Worm (Caenorhabditis elegans) whole organism, L4 larva: ENCODE data around the gene tomm-70.

Experiments
- D1046.2 ChIP-seq: fragments of 200-800 bp; sonication (Bioruptor generic); IDR thresholded peaks from 2 replicates; pipeline ENCODE4 v1.3.6; 2022; ENCODE audit warnings: missing genetic modification characterization, missing compliant biosample characterization
- F10B5.3 ChIP-seq: sonication (generic microtip); optimal IDR thresholded peaks from 2 replicates; lab custom pipeline; 2016; ENCODE audit warnings: mild to moderate bottlenecking, missing genetic modification characterization, missing compliant biosample characterization
- F49E8.2 ChIP-seq: sonication (generic microtip); optimal IDR thresholded peaks from 2 replicates; lab custom pipeline; 2016; ENCODE audit warnings: missing compliant biosample characterization, mild to moderate bottlenecking, missing genetic modification characterization, borderline replicate concordance
- T20F7.1 ChIP-seq: fragments of 200-800 bp; sonication (Bioruptor generic); optimal IDR thresholded peaks from 2 replicates; lab custom pipeline; 2018; ENCODE audit warnings: mild to moderate bottlenecking, missing genetic modification characterization, missing compliant biosample characterization
- Y48G9A.11 ChIP-seq: fragments of 200-800 bp; sonication (Bioruptor generic); IDR thresholded peaks from 2 replicates; pipeline ENCODE4 v1.3.6; 2022; ENCODE audit warnings: missing genetic modification reagents, missing genetic modification characterization, missing compliant biosample characterization
- Y5F2A.4 ChIP-seq: fragments of 200-800 bp; sonication (Bioruptor generic); optimal IDR thresholded peaks from 2 replicates; lab custom pipeline; 2018; ENCODE audit warnings: mild to moderate bottlenecking, missing genetic modification characterization, missing compliant biosample characterization
- aha-1 ChIP-seq: fragments of 150-350 bp; peaks from one replicate; lab custom pipeline; 2014; ENCODE audit warnings: missing biosample characterization, missing genetic modification characterization
- ama-1 ChIP-seq: fragments of 150-350 bp; optimal IDR thresholded peaks from 2 replicates; lab custom pipeline; 2014; ENCODE audit warnings: inconsistent platforms, mixed read lengths
- attf-4 ChIP-seq: sonication (generic microtip); optimal IDR thresholded peaks from 3 replicates; lab custom pipeline; 2017; ENCODE audit warnings: missing biosample characterization, missing genetic modification characterization
- ceh-20 ChIP-seq: fragments of 200-800 bp; sonication (Bioruptor generic); IDR thresholded peaks from 2 replicates; pipeline ENCODE4 v1.3.6; 2022; ENCODE audit warnings: missing genetic modification reagents, missing genetic modification characterization, missing compliant biosample characterization
- ceh-28 ChIP-seq: fragments of 150-350 bp; optimal IDR thresholded peaks from 2 replicates; lab custom pipeline; 2014; ENCODE audit warnings: missing biosample characterization, missing genetic modification reagents, missing genetic modification characterization
- ceh-44 ChIP-seq: fragments of 200-800 bp; sonication (Bioruptor generic); IDR thresholded peaks from 2 replicates; pipeline ENCODE4 v1.3.6; 2022; ENCODE audit warnings: missing genetic modification reagents, missing genetic modification characterization, missing compliant biosample characterization
- ceh-82 ChIP-seq: sonication (generic microtip); optimal IDR thresholded peaks from 2 replicates; lab custom pipeline; 2017; ENCODE audit warnings: missing biosample characterization, missing genetic modification characterization
- ces-1 ChIP-seq: fragments of 150-350 bp; sonication (generic microtip); optimal IDR thresholded peaks from 4 replicates; lab custom pipeline; 2014; ENCODE audit warnings: missing biosample characterization, missing genetic modification reagents, missing genetic modification characterization
- ctbp-1 ChIP-seq: fragments of 200-800 bp; sonication (Bioruptor generic); IDR thresholded peaks from 2 replicates; pipeline ENCODE4 v1.3.6; 2022; ENCODE audit warnings: missing genetic modification reagents, missing genetic modification characterization, missing compliant biosample characterization
- daf-12 ChIP-seq: fragments of 150-350 bp; optimal IDR thresholded peaks from 2 replicates; lab custom pipeline; 2014; ENCODE audit warnings: missing biosample characterization, missing genetic modification reagents, missing genetic modification characterization
- dpl-1 ChIP-seq: fragments of 150-350 bp; optimal IDR thresholded peaks from 2 replicates; lab custom pipeline; 2014; ENCODE audit warnings: missing biosample characterization, missing genetic modification reagents, missing genetic modification characterization
- egl-27 ChIP-seq: sonication (generic microtip); optimal IDR thresholded peaks from 3 replicates; lab custom pipeline; 2017; ENCODE audit warnings: missing biosample characterization, missing genetic modification reagents, missing genetic modification characterization
- egl-43 ChIP-seq: fragments of 200-800 bp; sonication (Bioruptor generic); IDR thresholded peaks from 2 replicates; pipeline ENCODE4 v1.3.6; 2022; ENCODE audit warnings: missing genetic modification reagents, missing genetic modification characterization, missing compliant biosample characterization
- fkh-10 ChIP-seq: fragments of 150-350 bp; optimal IDR thresholded peaks from 2 replicates; lab custom pipeline; 2014; ENCODE audit warnings: missing biosample characterization, missing genetic modification reagents, missing genetic modification characterization
- fos-1 ChIP-seq: fragments of 150-350 bp; optimal IDR thresholded peaks from 2 replicates; lab custom pipeline; 2014; ENCODE audit warnings: missing biosample characterization, missing genetic modification characterization
- hlh-11 ChIP-seq: fragments of 200-800 bp; sonication (Bioruptor generic); optimal IDR thresholded peaks from 2 replicates; lab custom pipeline; 2018; ENCODE audit warnings: mild to moderate bottlenecking, missing genetic modification characterization, missing compliant biosample characterization
- hmg-1.1 ChIP-seq: fragments of 200-800 bp; sonication (Bioruptor generic); IDR thresholded peaks from 2 replicates; pipeline ENCODE4 v1.3.6; 2022; ENCODE audit warnings: missing genetic modification reagents, missing genetic modification characterization, missing compliant biosample characterization
- lim-7 ChIP-seq: fragments of 200-800 bp; sonication (Bioruptor generic); IDR thresholded peaks from 2 replicates; pipeline ENCODE4 v1.3.6; 2022; ENCODE audit warnings: missing genetic modification characterization, missing compliant biosample characterization
- lin-13 ChIP-seq: fragments of 150-350 bp; optimal IDR thresholded peaks from 2 replicates; lab custom pipeline; 2014; ENCODE audit warnings: missing biosample characterization, missing genetic modification reagents, missing genetic modification characterization
- lin-29 ChIP-seq: fragments of 200-800 bp; sonication (Bioruptor generic); IDR thresholded peaks from 2 replicates; pipeline ENCODE4 v1.3.6; 2022; ENCODE audit warnings: missing genetic modification reagents, missing genetic modification characterization, missing compliant biosample characterization
- lin-38 ChIP-seq: fragments of 200-800 bp; sonication (Bioruptor generic); IDR thresholded peaks from 2 replicates; pipeline ENCODE4 v1.3.6; 2022; ENCODE audit warnings: missing genetic modification reagents, missing genetic modification characterization, missing compliant biosample characterization
- lir-3 ChIP-seq: sonication (generic microtip); optimal IDR thresholded peaks from 2 replicates; lab custom pipeline; 2016; ENCODE audit warnings: mild to moderate bottlenecking, missing genetic modification characterization, missing compliant biosample characterization
- lsy-2 ChIP-seq, 2 experiments: fragments of 150-350 bp in 1 of 2; sonication (generic microtip) in 1 of 2; optimal IDR thresholded peaks; 2 replicates each; lab custom pipeline; 2014 to 2017; ENCODE audit warnings: missing biosample characterization in 2 of 2, missing genetic modification characterization in 2 of 2
- madf-5 ChIP-seq, 2 experiments: fragments of 200-800 bp; sonication (Bioruptor generic); IDR thresholded peaks; 2 replicates each; pipeline ENCODE4 v1.3.6; 2022; ENCODE audit warnings: missing compliant biosample characterization in 2 of 2, missing genetic modification characterization in 2 of 2
- mdl-1 ChIP-seq, 2 experiments: fragments of 150-350 bp in 1 of 2; sonication (generic microtip) in 1 of 2; optimal IDR thresholded peaks; 2 replicates each; lab custom pipeline; 2014 to 2017; ENCODE audit warnings: missing biosample characterization in 2 of 2, missing genetic modification characterization in 2 of 2
- mdt-29 ChIP-seq: fragments of 200-800 bp; sonication (Bioruptor generic); IDR thresholded peaks from 2 replicates; pipeline ENCODE4 v1.3.6; 2022; ENCODE audit warnings: missing genetic modification reagents, missing genetic modification characterization, missing compliant biosample characterization
- mes-2 ChIP-seq: sonication (generic microtip); optimal IDR thresholded peaks from 2 replicates; lab custom pipeline; 2016; ENCODE audit warnings: missing genotype, mild to moderate bottlenecking, missing genetic modification characterization, missing compliant biosample characterization; ENCODE audit not compliant: poor library complexity, severe bottlenecking
- mxl-2 ChIP-seq: fragments of 200-800 bp; sonication (Bioruptor generic); conservative IDR thresholded peaks from 2 replicates; pipeline ENCODE4 v1.3.6; 2022; ENCODE audit warnings: missing genetic modification reagents, missing genetic modification characterization, missing compliant biosample characterization
- mxl-3 ChIP-seq: fragments of 200-800 bp; sonication (Bioruptor generic); optimal IDR thresholded peaks from 2 replicates; lab custom pipeline; 2018; ENCODE audit warnings: mild to moderate bottlenecking, missing genetic modification characterization, missing compliant biosample characterization
- nhr-237 ChIP-seq: sonication (generic microtip); optimal IDR thresholded peaks from 2 replicates; lab custom pipeline; 2017; ENCODE audit warnings: missing biosample characterization, missing genetic modification characterization
- nhr-25 ChIP-seq: sonication (generic microtip); optimal IDR thresholded peaks from 2 replicates; lab custom pipeline; 2017; ENCODE audit warnings: missing genetic modification characterization, mild to moderate bottlenecking, missing compliant biosample characterization, antibody characterized with exemption, moderate library complexity, borderline replicate concordance; ENCODE audit not compliant: insufficient read depth
- nhr-28 ChIP-seq: fragments of 150-350 bp; optimal IDR thresholded peaks from 2 replicates; lab custom pipeline; 2014; ENCODE audit warnings: missing biosample characterization, missing genetic modification characterization
- nhr-42 ChIP-seq: fragments of 200-800 bp; sonication (Bioruptor generic); IDR thresholded peaks from 2 replicates; pipeline ENCODE4 v1.3.6; 2022; ENCODE audit warnings: missing genetic modification characterization, missing compliant biosample characterization
- nhr-76 ChIP-seq: fragments of 150-350 bp; optimal IDR thresholded peaks from 2 replicates; lab custom pipeline; 2014; ENCODE audit warnings: missing biosample characterization, missing genetic modification characterization
- nhr-77 ChIP-seq: fragments of 150-350 bp; optimal IDR thresholded peaks from 2 replicates; lab custom pipeline; 2014; ENCODE audit warnings: missing biosample characterization, missing genetic modification characterization
- pha-4 ChIP-seq, 2 experiments: fragments of 150-350 bp in 1 of 2; fragments of 200-800 bp in 1 of 2; sonication (Bioruptor generic) in 1 of 2; IDR thresholded peaks in 1 of 2; optimal IDR thresholded peaks in 1 of 2; 2 replicates each; pipeline versions ENCODE4 v1.3.6 to Lab custom; 2014 to 2022; ENCODE audit warnings: missing genetic modification characterization in 2 of 2, missing genetic modification reagents in 2 of 2, missing biosample characterization in 1 of 2, missing compliant biosample characterization in 1 of 2
- pqm-1 ChIP-seq: sonication (generic microtip); optimal IDR thresholded peaks from 2 replicates; lab custom pipeline; 2017; ENCODE audit warnings: missing biosample characterization, missing genetic modification characterization
- saeg-2 ChIP-seq: fragments of 200-800 bp; sonication (Bioruptor generic); IDR thresholded peaks from 2 replicates; pipeline ENCODE4 v1.3.6; 2022; ENCODE audit warnings: missing genetic modification reagents, missing genetic modification characterization, missing compliant biosample characterization
- sdz-12 ChIP-seq: fragments of 200-800 bp; sonication (Bioruptor generic); optimal IDR thresholded peaks from 2 replicates; lab custom pipeline; 2018; ENCODE audit warnings: mild to moderate bottlenecking, missing genetic modification characterization, missing compliant biosample characterization
- set-16 ChIP-seq: fragments of 200-800 bp; sonication (Bioruptor generic); IDR thresholded peaks from 2 replicates; pipeline ENCODE4 v1.3.6; 2022; ENCODE audit warnings: missing genetic modification reagents, missing genetic modification characterization, missing compliant biosample characterization
- spr-1 ChIP-seq: sonication (generic microtip); optimal IDR thresholded peaks from 2 replicates; lab custom pipeline; 2016; ENCODE audit warnings: mild to moderate bottlenecking, missing genetic modification characterization, missing compliant biosample characterization
- tag-97 ChIP-seq: fragments of 200-800 bp; sonication (Bioruptor generic); IDR thresholded peaks from 2 replicates; pipeline ENCODE4 v1.3.6; 2022; ENCODE audit warnings: missing genetic modification characterization, missing compliant biosample characterization
- tra-1 ChIP-seq: fragments of 200-800 bp; sonication (Bioruptor generic); IDR thresholded peaks from 2 replicates; pipeline ENCODE4 v1.3.6; 2022; ENCODE audit warnings: missing genetic modification reagents, missing genetic modification characterization, missing compliant biosample characterization
- unc-130 ChIP-seq: sonication (generic microtip); optimal IDR thresholded peaks from 2 replicates; lab custom pipeline; 2016; ENCODE audit warnings: missing genetic modification reagents, missing genetic modification characterization, missing compliant biosample characterization
- vab-7 ChIP-seq: fragments of 200-800 bp; sonication (Bioruptor generic); IDR thresholded peaks from 2 replicates; pipeline ENCODE4 v1.3.6; 2022; ENCODE audit warnings: missing genetic modification reagents, missing genetic modification characterization, missing compliant biosample characterization
- ztf-7 ChIP-seq: fragments of 150-350 bp; optimal IDR thresholded peaks from 2 replicates; lab custom pipeline; 2014; ENCODE audit warnings: missing biosample characterization, missing genetic modification characterization

Gene tomm-70

DNA sequence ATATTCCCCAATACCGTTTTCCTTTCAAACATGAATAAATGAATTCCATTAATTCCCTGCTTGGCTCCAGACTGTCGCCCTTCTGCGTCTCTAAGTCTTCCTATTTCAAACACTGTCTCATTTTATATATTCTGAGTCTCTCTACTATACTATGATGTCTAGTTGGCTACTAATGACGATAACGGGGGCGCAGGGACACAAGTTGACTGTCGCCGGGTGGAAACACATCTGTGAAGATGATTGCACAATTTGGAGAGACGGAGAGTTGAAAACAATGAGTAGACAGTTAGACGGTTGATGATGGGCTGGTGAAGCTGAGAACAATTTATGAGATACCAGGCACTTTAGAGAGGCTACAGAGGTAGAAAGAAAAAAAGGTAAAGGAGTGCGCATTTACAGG, 5.1 kb downstream of the tomm-70 start, which contains the start of gene sma-2 (continued):
- TF ChIP-seq pha-4 (GFP tag; IDR thresholded peaks at IDR 0.05; lab: Robert Waterston, UW), result peak; percentile 20; the same call in 1 of the 2 replicates
- no peak for TF ChIP-seq pha-4 (tag; optimal IDR thresholded peaks at IDR 0.05; lab: Kevin White, UChicago)
- no peak for TF ChIP-seq set-16 (GFP tag; lab: Robert Waterston, UW)
- peak; percentile 39 for TF ChIP-seq dpl-1 (GFP tag; lab: Kevin White, UChicago)
- no peak for TF ChIP-seq ceh-82 (tag; lab: Kevin White, UChicago)
- TF ChIP-seq lin-38 (GFP tag; lab: Robert Waterston, UW), result peak; percentile 32; the same call in 1 of the 2 replicates
- peak; percentile 73 for TF ChIP-seq mes-2
- peak; percentile 75 for TF ChIP-seq T20F7.1
- no peak for TF ChIP-seq nhr-237 (tag; lab: Kevin White, UChicago)
- TF ChIP-seq nhr-28 (tag; lab: Kevin White, UChicago), result peak; percentile 94
- TF ChIP-seq lsy-2 (tag; optimal IDR thresholded peaks at IDR 0.05; lab: Kevin White, UChicago), result peak in 1 of 2 experiments; percentile 54
- peak; percentile 60 for TF ChIP-seq aha-1 (tag; lab: Kevin White, UChicago)
- TF ChIP-seq ceh-44, result no peak
- TF ChIP-seq ama-1, result no peak
- TF ChIP-seq tag-97 (GFP tag; lab: Robert Waterston, UW), result no peak
- no peak for TF ChIP-seq lim-7 (GFP tag; lab: Robert Waterston, UW)
- no peak for TF ChIP-seq nhr-25 (tag; lab: Kevin White, UChicago)
- TF ChIP-seq pqm-1 (tag; lab: Kevin White, UChicago), result peak; percentile 39
- TF ChIP-seq nhr-77 (tag; lab: Kevin White, UChicago), result peak; percentile 79
- no peak for TF ChIP-seq nhr-42
- no peak for TF ChIP-seq ceh-28 (tag; lab: Kevin White, UChicago)
- no peak for TF ChIP-seq unc-130 (GFP tag; lab: Kevin White, UChicago)
- peak; percentile 59 for TF ChIP-seq hmg-1.1
- TF ChIP-seq saeg-2, result no peak
- no peak for TF ChIP-seq ces-1 (GFP tag; lab: Kevin White, UChicago)
- peak; percentile 99 for TF ChIP-seq hlh-11 (tag; lab: Kevin White, UChicago)
- TF ChIP-seq spr-1 (tag; lab: Kevin White, UChicago), result peak; percentile 19
- TF ChIP-seq sdz-12 (GFP tag; lab: Kevin White, UChicago), result no peak
- TF ChIP-seq mxl-3 (GFP tag; lab: Kevin White, UChicago), result no peak
- TF ChIP-seq lir-3 (tag; lab: Kevin White, UChicago), result no peak
- TF ChIP-seq ztf-7 (tag; lab: Kevin White, UChicago), result peak; percentile 27
- no peak for TF ChIP-seq F49E8.2
- TF ChIP-seq fkh-10, result no peak
- TF ChIP-seq Y5F2A.4 (GFP tag; lab: Kevin White, UChicago), result no peak
- TF ChIP-seq egl-27 (tag; lab: Kevin White, UChicago), result no peak
- no peak for TF ChIP-seq ctbp-1
- no peak for TF ChIP-seq Y48G9A.11 (GFP tag; lab: Robert Waterston, UW)
- TF ChIP-seq fos-1, result no peak
- no peak for TF ChIP-seq madf-5 (GFP tag; IDR thresholded peaks at IDR 0.05; lab: Robert Waterston, UW)
- TF ChIP-seq mxl-2 (GFP tag; lab: Robert Waterston, UW), result no peak
- no peak for TF ChIP-seq F10B5.3
- TF ChIP-seq ceh-20 (GFP tag; lab: Robert Waterston, UW), result no peak
- no peak for TF ChIP-seq attf-4 (tag; lab: Kevin White, UChicago)
- TF ChIP-seq D1046.2 (GFP tag; lab: Robert Waterston, UW), result no peak
- peak in 1 of 2 experiments; percentile 68 for TF ChIP-seq mdl-1 (tag; optimal IDR thresholded peaks at IDR 0.05; lab: Kevin White, UChicago)
- TF ChIP-seq vab-7 (GFP tag; lab: Robert Waterston, UW), result no peak
- no peak for TF ChIP-seq lin-29
- TF ChIP-seq nhr-76 (tag; lab: Kevin White, UChicago), result no peak
- no peak for TF ChIP-seq mdt-29 (GFP tag; lab: Robert Waterston, UW)
- peak; percentile 66 for TF ChIP-seq tra-1 (GFP tag; lab: Robert Waterston, UW)
- TF ChIP-seq lin-13 (GFP tag; lab: Kevin White, UChicago), result peak; percentile 5
- TF ChIP-seq daf-12 (tag; lab: Kevin White, UChicago), result no peak
- no peak for TF ChIP-seq egl-43 (GFP tag; lab: Robert Waterston, UW)
